Worm (Caenorhabditis elegans) whole organism, mixed stage, embryonic: ENCODE measurements around the gene C55A6.10.

Experiments used
- elt-1 ChIP-seq: sonication (generic microtip); optimal IDR thresholded peaks from 2 replicates; lab custom pipeline; 2017; ENCODE audit warnings: missing genetic modification characterization, mild to moderate bottlenecking, missing compliant biosample characterization, antibody characterized with exemption, moderate library complexity, borderline replicate concordance; ENCODE audit not compliant: insufficient read depth
- elt-3 ChIP-seq: fragments of 150-350 bp; optimal IDR thresholded peaks from 2 replicates; lab custom pipeline; 2014; ENCODE audit warnings: missing biosample characterization, missing genetic modification characterization
- flh-1 ChIP-seq: fragments of 200-800 bp; sonication (Bioruptor generic); optimal IDR thresholded peaks from 2 replicates; lab custom pipeline; 2018; ENCODE audit warnings: mild to moderate bottlenecking, missing genetic modification characterization, moderate library complexity, missing compliant biosample characterization
- lin-13 ChIP-seq: fragments of 150-350 bp; optimal IDR thresholded peaks from 2 replicates; lab custom pipeline; 2014; ENCODE audit warnings: missing biosample characterization, missing genetic modification characterization
- mep-1 ChIP-seq: fragments of 150-350 bp; optimal IDR thresholded peaks from 2 replicates; lab custom pipeline; 2017; ENCODE audit warnings: missing biosample characterization, missing genetic modification reagents, missing genetic modification characterization, inconsistent platforms
- nhr-12 ChIP-seq: fragments of 150-350 bp; optimal IDR thresholded peaks from 2 replicates; lab custom pipeline; 2014; ENCODE audit warnings: missing biosample characterization, missing genetic modification characterization
- nhr-28 ChIP-seq: fragments of 150-350 bp; optimal IDR thresholded peaks from 2 replicates; lab custom pipeline; 2014; ENCODE audit warnings: missing biosample characterization, missing genetic modification characterization
- sem-2 ChIP-seq: fragments of 200-800 bp; sonication (Bioruptor generic); optimal IDR thresholded peaks from 2 replicates; lab custom pipeline; 2018; ENCODE audit warnings: mild to moderate bottlenecking, missing genetic modification characterization, missing compliant biosample characterization
- unc-62 ChIP-seq: fragments of 150-350 bp; optimal IDR thresholded peaks from 2 replicates; lab custom pipeline; 2014; ENCODE audit warnings: missing biosample characterization, missing genetic modification reagents, missing genetic modification characterization
- zip-8 ChIP-seq: fragments of 150-350 bp; optimal IDR thresholded peaks from 2 replicates; lab custom pipeline; 2014; ENCODE audit warnings: missing biosample characterization, missing genetic modification characterization
- ztf-11 ChIP-seq: fragments of 150-350 bp; optimal IDR thresholded peaks from 2 replicates; lab custom pipeline; 2014; ENCODE audit warnings: missing biosample characterization, missing genetic modification characterization

ce11 chrV:11486680-11487079 is 18.5 kb upstream of the C55A6.10 start, which contains the start of gene T11F9.10:
- TF ChIP-seq elt-3 (tag; lab: Kevin White, UChicago) (no peak), mep-1 (tag; lab: Kevin White, UChicago) (no peak), nhr-12 (no peak), flh-1 (GFP tag; lab: Kevin White, UChicago) (no peak), sem-2 (GFP tag; lab: Kevin White, UChicago) (no peak), elt-1 (no peak), unc-62 (no peak), lin-13 (tag; lab: Kevin White, UChicago) (no peak), zip-8 (tag; lab: Kevin White, UChicago) (no peak), ztf-11 (no peak), nhr-28 (no peak)
